Worm (Caenorhabditis elegans): ENCODE results near the gene C35B1.5.

The C35B1.5 gene

ce11 chrIV:4112387-4112786, 28.4 kb upstream of the C35B1.5 start, which contains the start of gene F49F1.14:
TSS of gene F49F1.14 (minus strand) at chrIV:4112487.
- TF ChIP-seq lin-35 (GFP tag; optimal IDR thresholded peaks at IDR 0.05): no peak
- no peak for TF ChIP-seq nhr-84 (tag; optimal IDR thresholded peaks at IDR 0.05)
- no peak for TF ChIP-seq rnt-1 (tag; optimal IDR thresholded peaks at IDR 0.05)
- no peak for TF ChIP-seq aha-1 (tag; optimal IDR thresholded peaks at IDR 0.05)
- no peak for TF ChIP-seq swsn-7 (tag; optimal IDR thresholded peaks at IDR 0.05)
- TF ChIP-seq hlh-17 (GFP tag; optimal IDR thresholded peaks at IDR 0.05; ENCODE audit: borderline replicate concordance): no peak
- TF ChIP-seq efl-1 (optimal IDR thresholded peaks at IDR 0.05): no peak
- TF ChIP-seq efl-1 (GFP tag; optimal IDR thresholded peaks at IDR 0.05 in 1 of 2): no peak
- TF ChIP-seq sup-37 (GFP tag; optimal IDR thresholded peaks at IDR 0.05): no peak
- no peak for TF ChIP-seq egl-13 (tag; optimal IDR thresholded peaks at IDR 0.05)
- TF ChIP-seq C04F5.9 (tag; optimal IDR thresholded peaks at IDR 0.05): no peak
- no peak for TF ChIP-seq nhr-20 (tag; optimal IDR thresholded peaks at IDR 0.05)
- no peak for TF ChIP-seq nhr-85 (tag)
- TF ChIP-seq ceh-8 (GFP tag; optimal IDR thresholded peaks at IDR 0.05): no peak
- TF ChIP-seq dsc-1 (tag; optimal IDR thresholded peaks at IDR 0.05): no peak
- TF ChIP-seq tlp-1 (tag; optimal IDR thresholded peaks at IDR 0.05): no peak
- no peak for TF ChIP-seq lir-3 (tag; optimal IDR thresholded peaks at IDR 0.05; ENCODE audit: poor library complexity)
- no peak for TF ChIP-seq pag-3 (tag; optimal IDR thresholded peaks at IDR 0.05; ENCODE audit: borderline replicate concordance, insufficient read depth)
- no peak for TF ChIP-seq lin-39 (tag; optimal IDR thresholded peaks at IDR 0.05)

DNA sequence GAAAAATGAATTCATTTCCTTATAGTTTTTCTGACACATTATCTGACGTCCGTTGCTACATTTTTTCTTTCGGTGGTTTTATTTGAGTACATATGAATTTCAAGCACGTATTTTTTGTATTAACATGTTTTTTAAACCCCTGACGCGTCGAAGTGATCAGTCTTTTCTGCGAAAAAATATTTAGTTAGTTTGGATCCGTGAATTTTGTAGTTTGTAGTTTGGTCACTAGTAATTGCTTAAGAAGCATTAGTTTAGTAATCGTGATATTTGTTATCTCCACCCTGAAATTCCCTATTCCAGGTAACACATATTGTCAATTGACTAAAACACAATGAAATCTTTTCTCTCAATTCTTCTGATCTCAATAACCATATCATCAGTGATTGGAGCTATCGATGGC, 24.8 kb upstream of the C35B1.5 start, which contains the start of gene C35B1.7:
Gene C35B1.7 (plus strand): TSS at position 301 of the 400 bp plus-strand sequence.
- TF ChIP-seq C34B4.2 (tag; optimal IDR thresholded peaks at IDR 0.05) (no peak), nhr-12 (tag; optimal IDR thresholded peaks at IDR 0.05) (no peak), nhr-90 (tag; optimal IDR thresholded peaks at IDR 0.05; ENCODE audit: poor library complexity) (no peak), ztf-11 (tag; optimal IDR thresholded peaks at IDR 0.05) (no peak), lin-35 (GFP tag; optimal IDR thresholded peaks at IDR 0.05) (no peak), unc-62 (GFP tag; optimal IDR thresholded peaks at IDR 0.05) (no peak)

DNA sequence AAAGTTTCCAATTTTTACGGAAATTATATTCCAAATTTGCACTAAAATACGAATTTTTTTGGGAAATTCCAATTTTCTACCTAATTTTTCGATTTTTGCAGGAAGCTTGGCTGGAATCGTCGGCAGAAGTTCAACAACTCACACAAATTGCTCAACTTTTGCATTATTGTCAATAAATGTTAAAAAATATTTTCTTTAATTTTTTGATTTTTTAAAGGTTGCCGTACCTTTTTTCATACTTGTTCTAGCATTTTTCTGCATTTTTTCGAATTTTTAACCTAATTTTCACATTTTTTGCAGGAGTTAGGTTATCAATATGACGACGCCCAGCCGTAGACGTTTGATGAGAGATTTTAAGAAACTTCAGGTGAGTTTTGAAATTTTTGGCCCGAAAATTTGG, 18.7 kb upstream of the C35B1.5 start, which contains the start of gene ubc-1:
Gene ubc-1 (plus strand): TSS at position 301 of the 400 bp plus-strand sequence.
- TF ChIP-seq nhr-85 (tag) (peak; percentile 17), lin-14 (GFP tag; optimal IDR thresholded peaks at IDR 0.05) (no peak)

DNA sequence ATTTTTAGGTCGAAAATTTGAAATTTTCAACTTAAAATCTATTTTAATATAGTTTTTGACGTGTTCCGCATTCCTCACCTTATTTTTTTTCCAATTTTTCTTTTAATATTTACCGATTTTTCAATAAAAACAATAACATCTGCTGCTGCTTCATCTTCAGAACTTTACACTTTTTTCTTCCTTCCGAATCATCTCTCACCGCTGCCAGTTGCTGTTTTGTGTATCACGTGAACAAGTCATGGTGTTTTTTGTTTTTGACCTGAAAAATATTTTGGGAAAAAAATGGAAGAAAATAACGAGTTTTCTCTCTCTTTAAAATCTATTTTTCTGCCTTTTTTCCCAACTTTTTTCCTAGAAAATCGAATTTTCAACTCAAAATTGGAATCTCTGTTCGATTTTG, 15.8 kb upstream of the C35B1.5 start:
- peak in 1 of 3 experiments; percentile 13 for TF ChIP-seq dpl-1 (GFP tag; optimal IDR thresholded peaks at IDR 0.05)
- TF ChIP-seq mep-1 (tag; optimal IDR thresholded peaks at IDR 0.05): no peak
- TF ChIP-seq nhr-71 (tag; optimal IDR thresholded peaks at IDR 0.05): peak; percentile 48
- peak; percentile 7 for TF ChIP-seq snu-23 (GFP tag; optimal IDR thresholded peaks at IDR 0.05)
- TF ChIP-seq pax-3 (tag; optimal IDR thresholded peaks at IDR 0.05): no peak
- TF ChIP-seq lin-14 (GFP tag; optimal IDR thresholded peaks at IDR 0.05): peak; percentile 54
- peak; percentile 10 to 21 for TF ChIP-seq lsy-2 (tag; optimal IDR thresholded peaks at IDR 0.05)
- TF ChIP-seq lin-39 (tag; optimal IDR thresholded peaks at IDR 0.05): no peak
- peak; percentile 34; the same call in 1 of the 2 replicates for TF ChIP-seq nhr-19 (GFP tag; conservative IDR thresholded peaks at IDR 0.05)
- TF ChIP-seq lin-35 (GFP tag; optimal IDR thresholded peaks at IDR 0.05): no peak
- TF ChIP-seq pag-3 (tag; optimal IDR thresholded peaks at IDR 0.05; ENCODE audit: borderline replicate concordance, insufficient read depth): peak; percentile 40
- TF ChIP-seq sptf-1 (tag; optimal IDR thresholded peaks at IDR 0.05): no peak
- peak; percentile 48 for TF ChIP-seq unc-130 (tag; optimal IDR thresholded peaks at IDR 0.05)

ce11 chrIV:4096940-4097339, 12.9 kb upstream of the C35B1.5 start:
- TF ChIP-seq snpc-4 (tag; optimal IDR thresholded peaks at IDR 0.05) (no peak), nhr-28 (tag; optimal IDR thresholded peaks at IDR 0.05) (no peak), ceh-82 (tag; optimal IDR thresholded peaks at IDR 0.05) (no peak), ets-5 (GFP tag; IDR thresholded peaks at IDR 0.05) (no peak), Y116A8C.19 (tag; optimal IDR thresholded peaks at IDR 0.05; ENCODE audit: borderline replicate concordance) (no peak), pag-3 (tag; optimal IDR thresholded peaks at IDR 0.05; ENCODE audit: borderline replicate concordance, insufficient read depth) (no peak), skn-1 (tag; optimal IDR thresholded peaks at IDR 0.05) (peak; percentile 58)

All from whole organism, L1 larva.